Fruit fly (Drosophila melanogaster) whole organism, embryonic: Measurements from ENCODE around the gene Alg7.
"Not testable (repeated sequence)": the region's sequence is repeated elsewhere in the genome, so short reads cannot be mapped to it uniquely, and the experiment has no call there.

Experiments
- CG14050 ChIP-seq: fragments of 200-800 bp; sonication (Bioruptor generic); IDR thresholded peaks from 3 replicates; pipeline ENCODE4 v1.3.6; 2022; ENCODE audit warnings: missing biosample characterization, missing genetic modification characterization
- CG15073 ChIP-seq: fragments of 200-800 bp; sonication (Bioruptor generic); optimal IDR thresholded peaks from 2 replicates; lab custom pipeline; 2016; ENCODE audit warnings: missing biosample characterization, missing genetic modification characterization
- CG16863 ChIP-seq: fragments of 200-800 bp; sonication (Bioruptor generic); optimal IDR thresholded peaks from 3 replicates; lab custom pipeline; 2016; ENCODE audit warnings: missing biosample characterization, missing genetic modification characterization
- CG18619 ChIP-seq: fragments of 200-800 bp; sonication (Bioruptor generic); optimal IDR thresholded peaks from 3 replicates; lab custom pipeline; 2017; ENCODE audit warnings: missing biosample characterization, mild to moderate bottlenecking, missing genetic modification characterization
- CG5245 ChIP-seq: fragments of 200-800 bp; sonication (Bioruptor generic); optimal IDR thresholded peaks from 3 replicates; lab custom pipeline; 2016; ENCODE audit warnings: missing biosample characterization, missing genetic modification characterization
- Ets97D ChIP-seq: fragments of 200-800 bp; sonication (Bioruptor generic); optimal IDR thresholded peaks from 3 replicates; lab custom pipeline; 2016; ENCODE audit warnings: missing biosample characterization, missing genetic modification characterization
- cato ChIP-seq: fragments of 200-800 bp; sonication (Bioruptor generic); optimal IDR thresholded peaks from 2 replicates; lab custom pipeline; 2016; ENCODE audit warnings: missing biosample characterization, missing genetic modification characterization, borderline replicate concordance
- cwo ChIP-seq: fragments of 200-800 bp; sonication (Bioruptor generic); optimal IDR thresholded peaks from 3 replicates; lab custom pipeline; 2017; ENCODE audit warnings: missing biosample characterization, missing genetic modification characterization, mild to moderate bottlenecking, moderate library complexity, missing genetic modification reagents
- repo ChIP-seq: fragments of 200-800 bp; sonication (Bioruptor generic); optimal IDR thresholded peaks from 2 replicates; lab custom pipeline; 2016; ENCODE audit warnings: missing biosample characterization, missing genetic modification characterization
- sc ChIP-seq, 3 experiments: fragments of >200 bp in 2 of 3; fragments of 200-800 bp in 1 of 3; sonication (Bioruptor generic) in 1 of 3; optimal IDR thresholded peaks; 2 replicates in 2 of 3; 3 replicates in 1 of 3; lab custom pipeline; 2017; ENCODE audit warnings: mild to moderate bottlenecking in 1 of 3, missing biosample characterization in 1 of 3, missing genetic modification characterization in 1 of 3, missing genetic modification reagents in 1 of 3
- sna ChIP-seq: fragments of 200-800 bp; sonication (Bioruptor generic); IDR thresholded peaks from 2 replicates; pipeline ENCODE4 v1.3.6; 2022; ENCODE audit warnings: missing biosample characterization, missing genetic modification characterization; ENCODE audit not compliant: partially characterized antibody

DNA sequence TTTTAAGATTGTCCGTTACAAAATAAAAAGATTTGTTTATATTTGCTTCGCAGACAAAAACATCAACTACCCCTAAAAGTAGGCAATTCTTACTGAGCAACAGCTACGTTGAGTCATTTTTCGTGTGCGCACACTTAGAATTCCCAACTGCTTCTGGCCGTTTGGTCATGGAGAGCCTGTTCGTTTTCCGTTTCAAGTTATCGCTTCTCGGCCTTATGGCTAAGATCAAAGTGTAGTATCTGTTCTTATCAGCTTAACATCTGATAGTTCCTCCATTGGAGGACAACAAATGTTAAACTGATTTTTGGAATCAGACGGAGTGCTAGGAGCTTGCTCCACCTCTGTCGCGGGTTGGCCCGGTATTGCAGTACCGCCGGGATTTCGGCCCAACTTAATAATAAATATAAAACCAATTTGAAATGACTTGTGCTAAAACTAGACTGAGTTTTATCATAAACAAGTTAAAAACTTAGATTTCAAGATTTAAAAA is 36.6 kb downstream of the Alg7 start:
- TF ChIP-seq CG18619 (GFP tag; lab: Kevin White, UChicago); CG15073; cato (GFP tag; lab: Kevin White, UChicago); sc (optimal IDR thresholded peaks at IDR 0.05; lab: Kevin White, UChicago); sc (GFP tag; optimal IDR thresholded peaks at IDR 0.05; lab: Kevin White, UChicago); sna (GFP tag; lab: Robert Waterston, UW): not testable (repeated sequence)
- peak; percentile 31 for TF ChIP-seq CG16863 (GFP tag; lab: Kevin White, UChicago)
- TF ChIP-seq Ets97D (GFP tag; lab: Kevin White, UChicago) = peak; percentile 33
- TF ChIP-seq CG14050 (GFP tag; lab: Robert Waterston, UW) = 0 out of 3 replicates have a peak, but pooled peaks have one; percentile 16
- peak; percentile 73 for TF ChIP-seq repo (GFP tag; lab: Kevin White, UChicago)
- TF ChIP-seq cwo = peak; percentile 52
- peak; percentile 37 for TF ChIP-seq CG5245 (GFP tag; lab: Kevin White, UChicago)
